Worm (Caenorhabditis elegans): ENCODE data around the gene usp-39.
"Not testable (repeated sequence)": the region's sequence is repeated elsewhere in the genome, so short reads cannot be mapped to it uniquely, and the experiment has no call there.

Gene usp-39

DNA sequence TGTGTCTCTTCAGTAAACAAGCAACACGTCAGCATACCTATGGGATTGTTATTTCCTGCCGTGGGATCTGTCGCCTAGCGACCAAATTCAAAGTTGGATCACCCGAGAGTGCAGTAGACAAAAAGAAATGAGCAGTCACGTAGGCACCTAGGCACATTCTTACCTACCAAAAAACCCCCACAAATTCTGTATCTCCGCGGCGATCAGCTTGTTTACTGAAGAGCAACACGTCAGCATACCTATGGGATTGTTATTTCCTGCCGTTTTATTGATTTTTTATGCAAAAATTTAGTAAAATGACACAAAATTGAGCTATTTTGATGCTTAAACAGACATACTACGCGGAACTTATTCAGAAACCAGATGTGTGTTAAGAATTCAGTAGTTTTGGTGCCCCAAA lies 30.6 kb upstream of the usp-39 start, which contains the start of gene K02F6.5:
Gene K02F6.5, plus strand, starts transcription at position 301 of the 400 bp plus-strand sequence.
- not testable (repeated sequence) for TF ChIP-seq ttx-3, sox-4, pax-1 (tag; optimal IDR thresholded peaks at IDR 0.05)

DNA sequence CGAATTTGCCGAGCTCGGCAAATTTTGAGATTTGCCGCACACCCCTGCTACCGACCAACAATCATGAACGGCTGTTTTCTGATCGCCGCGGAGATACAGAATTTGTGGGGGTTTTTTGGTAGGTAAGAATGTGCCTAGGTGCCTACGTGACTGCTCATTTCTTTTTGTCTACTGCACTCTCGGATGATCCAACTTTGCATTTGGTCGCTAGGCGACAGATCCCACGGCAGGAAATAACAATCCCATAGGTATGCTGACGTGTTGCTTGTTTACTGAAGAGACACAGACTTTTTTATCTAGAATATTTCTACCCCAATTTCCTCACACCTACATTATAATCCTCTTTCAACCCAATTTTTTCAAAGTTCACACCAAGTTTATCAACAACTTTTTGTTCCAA lies 30.1 kb upstream of the usp-39 start, which contains the start of gene K02F6.8:
Gene K02F6.8, minus strand, starts transcription at position 101 of the 400 bp plus-strand sequence.
- TF ChIP-seq sox-4 (tag; optimal IDR thresholded peaks at IDR 0.05); hlh-15 (tag; optimal IDR thresholded peaks at IDR 0.05); pag-3 (tag; optimal IDR thresholded peaks at IDR 0.05; ENCODE audit: borderline replicate concordance): not testable (repeated sequence)

DNA sequence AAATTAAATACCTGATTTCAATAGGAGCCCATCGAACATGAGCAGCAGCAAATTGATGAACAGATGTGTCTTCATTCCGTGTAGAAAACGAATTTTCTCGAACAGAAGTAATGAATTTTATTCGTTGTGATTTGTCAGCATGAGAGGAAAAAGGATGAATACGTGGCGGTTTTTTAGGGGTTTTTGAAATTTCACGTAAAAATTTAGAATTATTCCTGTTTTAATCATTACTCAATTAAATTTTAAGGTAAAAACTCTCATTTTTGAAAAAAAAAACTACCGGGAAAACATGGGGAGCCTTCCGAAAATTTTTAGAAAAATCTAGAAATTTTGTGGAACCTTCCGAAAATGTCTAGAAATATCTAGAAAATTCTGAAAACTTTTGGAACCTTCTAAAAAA lies 27.3 kb upstream of the usp-39 start, which contains the start of gene K02F6.7:
Gene K02F6.7, minus strand, starts transcription at position 101 of the 400 bp plus-strand sequence.
- TF ChIP-seq elt-4 (tag; optimal IDR thresholded peaks at IDR 0.05) (no peak), ceh-24 (tag; optimal IDR thresholded peaks at IDR 0.05) (no peak), gmeb-2 (tag; optimal IDR thresholded peaks at IDR 0.05) (no peak), hlh-6 (tag; optimal IDR thresholded peaks at IDR 0.05) (no peak), fax-1 (tag; optimal IDR thresholded peaks at IDR 0.05) (no peak), tbx-7 (tag; optimal IDR thresholded peaks at IDR 0.05) (no peak), unc-42 (tag; optimal IDR thresholded peaks at IDR 0.05) (no peak), ceh-31 (tag; optimal IDR thresholded peaks at IDR 0.05) (no peak), eyg-1 (tag; optimal IDR thresholded peaks at IDR 0.05) (no peak), tbx-2 (tag; optimal IDR thresholded peaks at IDR 0.05) (no peak), ceh-2 (tag; optimal IDR thresholded peaks at IDR 0.05) (no peak), pha-4 (tag; optimal IDR thresholded peaks at IDR 0.05) (no peak), ceh-19 (GFP tag; optimal IDR thresholded peaks at IDR 0.05) (no peak)

DNA sequence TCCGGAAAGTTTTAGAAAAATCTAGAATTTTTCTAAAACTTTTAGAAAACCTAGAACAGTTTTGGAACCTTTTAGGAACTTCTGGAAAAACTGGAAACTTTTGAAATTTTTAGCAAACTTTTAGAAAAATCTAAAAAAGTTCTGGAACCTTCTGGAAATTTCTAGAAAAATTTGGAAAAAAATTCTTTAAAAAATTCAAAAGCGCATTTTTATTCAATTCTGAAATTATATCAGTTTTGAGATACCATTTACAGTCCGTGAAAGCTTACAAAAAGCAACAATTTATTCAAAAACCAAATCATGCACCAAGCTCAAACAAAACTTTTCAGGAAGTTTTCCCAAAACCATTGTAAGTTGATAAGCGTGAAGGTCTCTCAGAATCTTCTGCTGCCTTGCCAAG lies 26.9 kb upstream of the usp-39 start, which contains the start of gene K02F6.4:
Gene K02F6.4, plus strand, starts transcription at position 301 of the 400 bp plus-strand sequence.
- TF ChIP-seq pat-9 (tag; optimal IDR thresholded peaks at IDR 0.05) (no peak), ceh-9 (tag; optimal IDR thresholded peaks at IDR 0.05) (no peak), odd-2 (tag; optimal IDR thresholded peaks at IDR 0.05) (no peak), ref-2 (tag; optimal IDR thresholded peaks at IDR 0.05) (no peak), fkh-6 (tag; optimal IDR thresholded peaks at IDR 0.05) (no peak), T23F11.4 (GFP tag; optimal IDR thresholded peaks at IDR 0.05) (no peak), sox-4 (tag; optimal IDR thresholded peaks at IDR 0.05) (no peak), fkh-10 (GFP tag; optimal IDR thresholded peaks at IDR 0.05) (no peak), mec-3 (tag; optimal IDR thresholded peaks at IDR 0.05; ENCODE audit: borderline replicate concordance) (no peak), ceh-24 (tag; optimal IDR thresholded peaks at IDR 0.05) (no peak), ceh-48 (tag; optimal IDR thresholded peaks at IDR 0.05) (no peak), ama-1 (optimal IDR thresholded peaks at IDR 0.05) (no peak), ceh-22 (tag; optimal IDR thresholded peaks at IDR 0.05) (no peak), ztf-16 (tag; optimal IDR thresholded peaks at IDR 0.05) (no peak)

DNA sequence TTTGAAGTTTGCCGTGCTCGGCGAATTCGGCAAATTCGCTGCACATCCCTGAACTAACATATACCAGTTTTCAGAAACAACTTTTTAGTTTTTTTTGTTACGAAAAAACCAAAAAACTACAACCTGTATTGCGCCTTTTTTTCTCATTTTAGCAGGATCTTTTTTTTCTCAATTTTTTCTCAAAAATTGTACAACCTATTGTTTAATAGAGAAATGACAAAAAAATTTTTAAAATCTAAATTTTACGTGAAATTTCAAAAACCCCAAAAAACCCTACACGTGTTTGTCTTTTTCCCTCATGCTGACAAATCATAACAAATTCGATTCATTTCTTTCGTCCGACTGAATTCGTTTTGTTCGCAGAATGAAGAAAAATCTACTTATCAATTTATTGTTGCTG lies 19.1 kb upstream of the usp-39 start, which contains the start of gene K02F6.3:
Gene K02F6.3, plus strand, starts transcription at position 301 of the 400 bp plus-strand sequence.
- no peak for TF ChIP-seq ceh-14 (tag; optimal IDR thresholded peaks at IDR 0.05)
- no peak for TF ChIP-seq unc-3 (GFP tag; conservative IDR thresholded peaks at IDR 0.05)
- TF ChIP-seq unc-3 (tag; optimal IDR thresholded peaks at IDR 0.05): no peak
- TF ChIP-seq odd-2 (tag; optimal IDR thresholded peaks at IDR 0.05): no peak
- no peak for TF ChIP-seq ref-2 (tag; optimal IDR thresholded peaks at IDR 0.05)
- TF ChIP-seq F13H6.1 (tag; optimal IDR thresholded peaks at IDR 0.05): no peak
- no peak for TF ChIP-seq Y22D7AL.16 (tag; optimal IDR thresholded peaks at IDR 0.05)
- no peak for TF ChIP-seq fax-1 (tag; optimal IDR thresholded peaks at IDR 0.05)

All from whole organism, late embryonic.